Worm (Caenorhabditis elegans) whole organism, L3 larva: ENCODE results near the gene atgp-2.

Source experiments
- R02D3.7 ChIP-seq: fragments of 150-350 bp; optimal IDR thresholded peaks from 2 replicates; lab custom pipeline; 2014; ENCODE audit warnings: missing biosample characterization, missing genetic modification characterization
- ZK546.5 ChIP-seq: sonication (generic microtip); optimal IDR thresholded peaks from 2 replicates; lab custom pipeline; 2017; ENCODE audit warnings: missing biosample characterization, missing genetic modification characterization
- aly-2 ChIP-seq: fragments of 150-350 bp; optimal IDR thresholded peaks from 2 replicates; lab custom pipeline; 2014; ENCODE audit warnings: missing biosample characterization, missing genetic modification characterization
- ama-1 ChIP-seq: fragments of 150-350 bp; optimal IDR thresholded peaks from 2 replicates; lab custom pipeline; 2018
- ceh-16 ChIP-seq: sonication (generic microtip); optimal IDR thresholded peaks from 2 replicates; lab custom pipeline; 2017; ENCODE audit warnings: missing biosample characterization, missing genetic modification characterization
- ceh-28 ChIP-seq: fragments of 150-350 bp; optimal IDR thresholded peaks from 2 replicates; lab custom pipeline; 2014; ENCODE audit warnings: missing biosample characterization, missing genetic modification reagents, missing genetic modification characterization
- ceh-9 ChIP-seq: sonication (generic microtip); optimal IDR thresholded peaks from 2 replicates; lab custom pipeline; 2018; ENCODE audit warnings: missing biosample characterization, missing genetic modification characterization
- egl-27 ChIP-seq: sonication (generic microtip); optimal IDR thresholded peaks from 4 replicates; lab custom pipeline; 2017; ENCODE audit warnings: missing biosample characterization, missing genetic modification reagents, missing genetic modification characterization
- egl-5 ChIP-seq: fragments of 150-350 bp; optimal IDR thresholded peaks from 2 replicates; lab custom pipeline; 2017; ENCODE audit warnings: missing biosample characterization, missing genetic modification reagents, missing genetic modification characterization, inconsistent platforms
- elt-2 ChIP-seq: sonication (generic microtip); optimal IDR thresholded peaks from 2 replicates; lab custom pipeline; 2016; ENCODE audit warnings: missing genetic modification reagents, mild to moderate bottlenecking, missing genetic modification characterization, missing compliant biosample characterization
- elt-3 ChIP-seq, 3 experiments: fragments of 150-350 bp in 1 of 3; sonication (generic microtip) in 2 of 3; optimal IDR thresholded peaks; 2 replicates in 2 of 3; 4 replicates in 1 of 3; lab custom pipeline; 2014 to 2017; ENCODE audit warnings: missing biosample characterization in 3 of 3, missing genetic modification characterization in 3 of 3
- eor-1 ChIP-seq, 2 experiments: fragments of 150-350 bp; optimal IDR thresholded peaks; 2 replicates each; lab custom pipeline; 2014 to 2018; ENCODE audit warnings: missing biosample characterization in 2 of 2, missing genetic modification characterization in 2 of 2
- fkh-10 ChIP-seq: sonication (generic microtip); optimal IDR thresholded peaks from 2 replicates; lab custom pipeline; 2017; ENCODE audit warnings: missing biosample characterization, missing genetic modification reagents, missing genetic modification characterization
- fkh-2 ChIP-seq: fragments of 150-350 bp; optimal IDR thresholded peaks from 2 replicates; lab custom pipeline; 2014; ENCODE audit warnings: missing biosample characterization, missing genetic modification reagents, missing genetic modification characterization
- fos-1 ChIP-seq: fragments of 150-350 bp; optimal IDR thresholded peaks from 2 replicates; lab custom pipeline; 2014; ENCODE audit warnings: missing biosample characterization, missing genetic modification characterization
- hmg-11 ChIP-seq: sonication (generic microtip); optimal IDR thresholded peaks from 2 replicates; lab custom pipeline; 2016; ENCODE audit warnings: missing genetic modification characterization, missing compliant biosample characterization
- jun-1 ChIP-seq: fragments of 150-350 bp; optimal IDR thresholded peaks from 2 replicates; lab custom pipeline; 2014; ENCODE audit warnings: missing biosample characterization, missing genetic modification reagents, missing genetic modification characterization
- lin-15B ChIP-seq: fragments of 150-350 bp; optimal IDR thresholded peaks from 2 replicates; lab custom pipeline; 2014; ENCODE audit warnings: missing biosample characterization, missing genetic modification characterization
- lin-39 ChIP-seq: fragments of 150-350 bp; optimal IDR thresholded peaks from 2 replicates; lab custom pipeline; 2018; ENCODE audit warnings: missing biosample characterization, missing genetic modification reagents, missing genetic modification characterization
- mdl-1 ChIP-seq: fragments of 150-350 bp; optimal IDR thresholded peaks from 2 replicates; lab custom pipeline; 2014; ENCODE audit warnings: missing biosample characterization, missing genetic modification characterization
- mml-1 ChIP-seq: fragments of 150-350 bp; sonication (generic microtip); optimal IDR thresholded peaks from 3 replicates; lab custom pipeline; 2014; ENCODE audit warnings: missing biosample characterization, missing genetic modification characterization
- nfya-1 ChIP-seq: sonication (generic microtip); optimal IDR thresholded peaks from 2 replicates; lab custom pipeline; 2017; ENCODE audit warnings: missing genetic modification characterization, mild to moderate bottlenecking, missing compliant biosample characterization, antibody characterized with exemption, moderate library complexity; ENCODE audit not compliant: insufficient read depth
- nhr-11 ChIP-seq: fragments of 150-350 bp; optimal IDR thresholded peaks from 2 replicates; lab custom pipeline; 2014; ENCODE audit warnings: missing biosample characterization, missing genetic modification characterization
- nhr-23 ChIP-seq: fragments of 150-350 bp; optimal IDR thresholded peaks from 2 replicates; lab custom pipeline; 2014; ENCODE audit warnings: missing biosample characterization, missing genetic modification reagents, missing genetic modification characterization
- nhr-237 ChIP-seq: fragments of 150-350 bp; optimal IDR thresholded peaks from 2 replicates; lab custom pipeline; 2014; ENCODE audit warnings: missing biosample characterization, missing genetic modification characterization
- nhr-25 ChIP-seq: sonication (generic microtip); optimal IDR thresholded peaks from 2 replicates; lab custom pipeline; 2017; ENCODE audit warnings: missing biosample characterization, missing genetic modification characterization
- nhr-28 ChIP-seq: fragments of 150-350 bp; optimal IDR thresholded peaks from 2 replicates; lab custom pipeline; 2014; ENCODE audit warnings: missing biosample characterization, missing genetic modification characterization
- nhr-43 ChIP-seq: sonication (generic microtip); optimal IDR thresholded peaks from 2 replicates; lab custom pipeline; 2016; ENCODE audit warnings: mild to moderate bottlenecking, missing genetic modification characterization, missing compliant biosample characterization; ENCODE audit not compliant: poor library complexity, severe bottlenecking
- nhr-67 ChIP-seq: fragments of 150-350 bp; optimal IDR thresholded peaks from 2 replicates; lab custom pipeline; 2014; ENCODE audit warnings: missing biosample characterization, missing genetic modification characterization
- nhr-76 ChIP-seq: fragments of 150-350 bp; sonication (generic microtip); optimal IDR thresholded peaks from 5 replicates; lab custom pipeline; 2014; ENCODE audit warnings: missing biosample characterization, missing genetic modification characterization
- pha-4 ChIP-seq: fragments of 150-350 bp; optimal IDR thresholded peaks from 2 replicates; lab custom pipeline; 2014; ENCODE audit warnings: missing biosample characterization, missing genetic modification reagents, missing genetic modification characterization
- pqm-1 ChIP-seq: fragments of 150-350 bp; optimal IDR thresholded peaks from 2 replicates; lab custom pipeline; 2017; ENCODE audit warnings: missing biosample characterization, missing genetic modification characterization, inconsistent platforms
- sea-2 ChIP-seq: fragments of 150-350 bp; sonication (generic microtip); optimal IDR thresholded peaks from 4 replicates; lab custom pipeline; 2014; ENCODE audit warnings: missing biosample characterization, missing genetic modification reagents, missing genetic modification characterization
- skn-1 ChIP-seq: fragments of 150-350 bp; optimal IDR thresholded peaks from 2 replicates; lab custom pipeline; 2014; ENCODE audit warnings: missing biosample characterization, missing genetic modification characterization
- snpc-4 ChIP-seq: fragments of 150-350 bp; optimal IDR thresholded peaks from 2 replicates; lab custom pipeline; 2014; ENCODE audit warnings: missing biosample characterization, missing genetic modification characterization
- tbx-2 ChIP-seq: sonication (generic microtip); optimal IDR thresholded peaks from 2 replicates; lab custom pipeline; 2016; ENCODE audit warnings: mild to moderate bottlenecking, missing genetic modification characterization, missing compliant biosample characterization
- unc-39 ChIP-seq: sonication (generic microtip); optimal IDR thresholded peaks from 4 replicates; lab custom pipeline; 2017; ENCODE audit warnings: missing biosample characterization, missing genetic modification characterization
- unc-62 ChIP-seq: fragments of 150-350 bp; sonication (generic microtip); optimal IDR thresholded peaks from 4 replicates; lab custom pipeline; 2014; ENCODE audit warnings: missing biosample characterization, missing genetic modification reagents, missing genetic modification characterization
- zag-1 ChIP-seq: fragments of 150-350 bp; optimal IDR thresholded peaks from 2 replicates; lab custom pipeline; 2014; ENCODE audit warnings: missing biosample characterization, missing genetic modification characterization
- ztf-4 ChIP-seq: fragments of 150-350 bp; optimal IDR thresholded peaks from 2 replicates; lab custom pipeline; 2014; ENCODE audit warnings: missing biosample characterization, missing genetic modification characterization

Gene atgp-2

DNA sequence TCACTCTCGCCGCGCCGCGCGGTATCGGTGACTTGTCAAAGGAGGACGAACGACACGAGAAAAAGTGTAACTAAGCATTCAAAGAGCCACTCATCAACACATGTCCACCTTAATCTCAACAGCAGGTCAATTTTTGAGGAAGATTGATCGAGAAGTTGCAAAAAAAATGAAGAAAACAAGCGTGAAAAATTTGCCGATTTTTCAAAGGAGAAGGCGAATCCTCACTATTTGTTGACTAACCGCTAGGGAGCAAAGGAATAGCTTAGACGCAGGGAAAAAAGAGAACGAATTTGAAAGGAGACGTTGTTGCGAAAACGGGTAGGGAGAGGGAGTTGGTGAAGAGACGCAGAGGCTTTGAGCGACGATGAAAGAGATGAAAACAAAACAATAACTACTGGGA lies 1.4 kb upstream of the atgp-2 start:
- TF ChIP-seq pha-4 (tag; lab: Kevin White, UChicago), result peak; percentile 51
- no peak for TF ChIP-seq egl-27
- no peak for TF ChIP-seq jun-1 (tag; lab: Kevin White, UChicago)
- TF ChIP-seq R02D3.7 (tag; lab: Kevin White, UChicago), result no peak
- no peak for TF ChIP-seq mdl-1
- peak; percentile 61 for TF ChIP-seq egl-5
- no peak for TF ChIP-seq aly-2 (tag; lab: Kevin White, UChicago)
- TF ChIP-seq nhr-25, result peak; percentile 25
- TF ChIP-seq hmg-11 (tag; lab: Kevin White, UChicago), result peak; percentile 79
- TF ChIP-seq unc-62 (GFP tag; lab: Kevin White, UChicago), result peak; percentile 62
- no peak for TF ChIP-seq unc-39 (tag; lab: Kevin White, UChicago)
- no peak for TF ChIP-seq sea-2 (GFP tag; lab: Kevin White, UChicago)
- peak; percentile 68 for TF ChIP-seq snpc-4
- TF ChIP-seq nhr-43, result peak; percentile 21
- no peak for TF ChIP-seq fos-1 (tag; lab: Kevin White, UChicago)
- TF ChIP-seq pqm-1 (tag; lab: Kevin White, UChicago), result no peak
- peak; percentile 84 for TF ChIP-seq lin-39 (tag; lab: Kevin White, UChicago)
- peak; percentile 57 for TF ChIP-seq nfya-1 (tag; lab: Kevin White, UChicago)

- TF ChIP-seq R02D3.7 (tag; lab: Kevin White, UChicago), result no peak
- no peak for TF ChIP-seq fkh-2
- no peak for TF ChIP-seq ztf-4 (tag; lab: Kevin White, UChicago)
These were observed 582 bp upstream of the atgp-2 start for ce11 chrII:14644465-14644864.

- peak; percentile 74 for TF ChIP-seq snpc-4
These were observed 2.5 kb downstream of the atgp-2 start for ce11 chrII:14641387-14641786.

DNA sequence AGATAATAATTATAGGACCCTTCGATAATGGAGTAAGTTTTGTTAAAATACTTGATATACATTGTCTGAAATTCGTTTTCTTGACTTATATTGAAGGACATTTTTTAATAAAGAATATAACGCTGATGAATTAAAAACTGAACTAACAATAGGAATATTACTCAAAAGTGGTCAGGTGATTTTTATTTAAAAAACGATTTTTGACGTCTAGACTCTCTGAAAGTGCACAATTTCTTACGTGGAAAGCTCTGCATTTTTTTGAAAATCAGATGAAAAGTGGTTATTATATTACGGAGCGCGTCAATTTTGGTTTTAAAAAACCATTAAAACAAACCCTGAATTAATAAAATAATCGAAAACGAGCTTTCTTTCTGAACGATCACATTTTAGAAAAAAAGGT lies 7.1 kb downstream of the atgp-2 start, which contains the start of gene sre-13:
sre-13 (minus strand) TSS at position 101 of the 400 bp plus-strand sequence.
- TF ChIP-seq mml-1 (tag; lab: Kevin White, UChicago) (no peak), ceh-28 (tag; lab: Kevin White, UChicago) (no peak), jun-1 (tag; lab: Kevin White, UChicago) (no peak), lin-15B (tag; lab: Kevin White, UChicago) (no peak), R02D3.7 (tag; lab: Kevin White, UChicago) (no peak), elt-3 (tag; optimal IDR thresholded peaks at IDR 0.05; lab: Kevin White, UChicago) (no peak), fkh-10 (GFP tag; lab: Kevin White, UChicago) (no peak), nhr-237 (tag; lab: Kevin White, UChicago) (no peak), ceh-16 (no peak), ztf-4 (tag; lab: Kevin White, UChicago) (no peak), egl-27 (no peak)

- peak; percentile 50 for TF ChIP-seq snpc-4
- TF ChIP-seq, all 47 proteins: peak for 1; not testable (repeated sequence) for 46
These were observed 8.0 kb downstream of the atgp-2 start for ce11 chrII:14635895-14636294.

ce11 chrII:14635179-14635578 lies 8.7 kb downstream of the atgp-2 start:
- TF ChIP-seq sea-2 (GFP tag; lab: Kevin White, UChicago) (no peak), ZK546.5 (tag; lab: Kevin White, UChicago) (no peak), fkh-10 (GFP tag; lab: Kevin White, UChicago) (no peak), nhr-25 (no peak), egl-5 (no peak), eor-1 (tag; optimal IDR thresholded peaks at IDR 0.05; lab: Kevin White, UChicago) (no peak), ceh-9 (no peak), nhr-76 (tag; lab: Kevin White, UChicago) (no peak), tbx-2 (tag; lab: Kevin White, UChicago) (no peak), ama-1 (lab: Kevin White, UChicago) (no peak), nhr-28 (tag; lab: Kevin White, UChicago) (no peak), nhr-11 (no peak), nhr-43 (peak; percentile 77), mml-1 (tag; lab: Kevin White, UChicago) (no peak), aly-2 (tag; lab: Kevin White, UChicago) (no peak), nfya-1 (tag; lab: Kevin White, UChicago) (peak; percentile 32), elt-3 (tag; optimal IDR thresholded peaks at IDR 0.05; lab: Kevin White, UChicago) (no peak), lin-15B (tag; lab: Kevin White, UChicago) (peak; percentile 12), jun-1 (tag; lab: Kevin White, UChicago) (no peak), pha-4 (tag; lab: Kevin White, UChicago) (no peak), ceh-16 (no peak), unc-62 (GFP tag; lab: Kevin White, UChicago) (no peak), nhr-67 (tag; lab: Kevin White, UChicago) (no peak), egl-27 (no peak), elt-2 (tag; lab: Kevin White, UChicago) (no peak), R02D3.7 (tag; lab: Kevin White, UChicago) (no peak), lin-39 (tag; lab: Kevin White, UChicago) (peak; percentile 79), skn-1 (tag; lab: Kevin White, UChicago) (peak; percentile 1), snpc-4 (peak; percentile 74), unc-39 (tag; lab: Kevin White, UChicago) (no peak), zag-1 (tag; lab: Kevin White, UChicago) (no peak), nhr-23 (tag; lab: Kevin White, UChicago) (no peak), mdl-1 (no peak), fkh-2 (no peak)
